Fruit fly (Drosophila melanogaster) whole organism, embryonic: ENCODE data around the gene hydra.

Experiments
- Aef1 ChIP-seq: fragments of 200-800 bp; sonication (Bioruptor generic); IDR thresholded peaks from 3 replicates; pipeline ENCODE4 v1.3.6; 2022; ENCODE audit warnings: missing biosample characterization, missing genetic modification characterization
- CG10209 ChIP-seq: fragments of 200-800 bp; sonication (Bioruptor generic); optimal IDR thresholded peaks from 3 replicates; lab custom pipeline; 2017; ENCODE audit warnings: missing biosample characterization, mild to moderate bottlenecking, missing genetic modification characterization, missing genetic modification reagents
- CG10274 ChIP-seq: fragments of 200-800 bp; sonication (Bioruptor generic); optimal IDR thresholded peaks from 3 replicates; lab custom pipeline; 2017; ENCODE audit warnings: missing biosample characterization, mild to moderate bottlenecking, missing genetic modification characterization
- CG10979 ChIP-seq: fragments of 200-800 bp; sonication (Bioruptor generic); optimal IDR thresholded peaks from 2 replicates; lab custom pipeline; 2018; ENCODE audit warnings: missing biosample characterization, mild to moderate bottlenecking, missing genetic modification characterization, moderate library complexity
- CG12236 ChIP-seq: fragments of 200-800 bp; sonication (Bioruptor generic); optimal IDR thresholded peaks from 2 replicates; lab custom pipeline; 2016; ENCODE audit warnings: missing biosample characterization, missing genetic modification characterization
- CG13296 ChIP-seq: fragments of 200-800 bp; sonication (Bioruptor generic); optimal IDR thresholded peaks from 3 replicates; lab custom pipeline; 2018; ENCODE audit warnings: missing biosample characterization, mild to moderate bottlenecking, missing genetic modification characterization
- CG13775 ChIP-seq: fragments of 200-800 bp; sonication (Bioruptor generic); optimal IDR thresholded peaks from 3 replicates; lab custom pipeline; 2017; ENCODE audit warnings: missing biosample characterization, mild to moderate bottlenecking, missing genetic modification characterization
- CG14441 ChIP-seq: fragments of 200-800 bp; sonication (Bioruptor generic); IDR thresholded peaks from 2 replicates; pipeline ENCODE4 v1.3.6; 2022; ENCODE audit warnings: missing biosample characterization, missing genetic modification characterization
- CG15011 ChIP-seq: fragments of 200-800 bp; sonication (Bioruptor generic); optimal IDR thresholded peaks from 3 replicates; lab custom pipeline; 2018; ENCODE audit warnings: missing biosample characterization, mild to moderate bottlenecking, missing genetic modification characterization
- CG15514 ChIP-seq: fragments of 200-800 bp; sonication (Bioruptor generic); optimal IDR thresholded peaks from 3 replicates; lab custom pipeline; 2017; ENCODE audit warnings: missing biosample characterization, missing genetic modification characterization, mild to moderate bottlenecking, moderate library complexity, missing genetic modification reagents
- CG16815 ChIP-seq: fragments of 200-800 bp; sonication (Bioruptor generic); optimal IDR thresholded peaks from 3 replicates; lab custom pipeline; 2017; ENCODE audit warnings: missing biosample characterization, mild to moderate bottlenecking, missing genetic modification characterization
- CG1792 ChIP-seq: fragments of 200-800 bp; sonication (Bioruptor generic); optimal IDR thresholded peaks from 2 replicates; lab custom pipeline; 2016; ENCODE audit warnings: missing biosample characterization, missing genetic modification characterization
- CG3281 ChIP-seq: fragments of 200-800 bp; sonication (Bioruptor generic); optimal IDR thresholded peaks from 3 replicates; lab custom pipeline; 2017; ENCODE audit warnings: missing biosample characterization, mild to moderate bottlenecking, missing genetic modification characterization
- CG3847 ChIP-seq: fragments of 200-800 bp; sonication (Bioruptor generic); IDR thresholded peaks from 2 replicates; pipeline ENCODE4 v1.3.6; 2022; ENCODE audit warnings: missing biosample characterization, missing genetic modification characterization
- CG42726 ChIP-seq: fragments of 200-800 bp; sonication (Bioruptor generic); IDR thresholded peaks from 2 replicates; pipeline ENCODE4 v1.3.6; 2022; ENCODE audit warnings: missing biosample characterization, missing genetic modification characterization; ENCODE audit not compliant: partially characterized antibody
- CG4328 ChIP-seq: fragments of 200-800 bp; sonication (Bioruptor generic); optimal IDR thresholded peaks from 3 replicates; lab custom pipeline; 2017; ENCODE audit warnings: missing biosample characterization, missing genetic modification reagents, missing genetic modification characterization
- CG4820 ChIP-seq: fragments of 200-800 bp; sonication (Bioruptor generic); optimal IDR thresholded peaks from 3 replicates; lab custom pipeline; 2016; ENCODE audit warnings: missing biosample characterization, missing genetic modification characterization
- CG4854 ChIP-seq: fragments of 200-800 bp; sonication (Bioruptor generic); optimal IDR thresholded peaks from 2 replicates; lab custom pipeline; 2016; ENCODE audit warnings: missing biosample characterization, missing genetic modification characterization, inconsistent platforms
- CG5245 ChIP-seq: fragments of 200-800 bp; sonication (Bioruptor generic); optimal IDR thresholded peaks from 3 replicates; lab custom pipeline; 2016; ENCODE audit warnings: missing biosample characterization, missing genetic modification characterization
- CG6654 ChIP-seq: fragments of 200-800 bp; sonication (Bioruptor generic); optimal IDR thresholded peaks from 2 replicates; lab custom pipeline; 2017; ENCODE audit warnings: missing biosample characterization, mild to moderate bottlenecking, missing genetic modification characterization
- CG6765 ChIP-seq: fragments of 200-800 bp; sonication (Bioruptor generic); optimal IDR thresholded peaks from 3 replicates; lab custom pipeline; 2017; ENCODE audit warnings: missing biosample characterization, mild to moderate bottlenecking, missing genetic modification characterization
- CG8388 ChIP-seq: fragments of 200-800 bp; sonication (Bioruptor generic); optimal IDR thresholded peaks from 2 replicates; lab custom pipeline; 2019; ENCODE audit warnings: missing biosample characterization, mild to moderate bottlenecking, missing genetic modification characterization, moderate library complexity
- CG9817 ChIP-seq: fragments of 200-800 bp; sonication (Bioruptor generic); optimal IDR thresholded peaks from 2 replicates; lab custom pipeline; 2018; ENCODE audit warnings: missing biosample characterization, mild to moderate bottlenecking, missing genetic modification characterization, moderate library complexity
- Hsf ChIP-seq: fragments of 200-800 bp; sonication (Bioruptor generic); optimal IDR thresholded peaks from 3 replicates; lab custom pipeline; 2016; ENCODE audit warnings: missing biosample characterization, missing genetic modification characterization
- Lhr ChIP-seq: fragments of 200-800 bp; sonication (Bioruptor generic); optimal IDR thresholded peaks from 3 replicates; lab custom pipeline; 2017; ENCODE audit warnings: mild to moderate bottlenecking, missing biosample characterization, missing genetic modification reagents, missing genetic modification characterization
- Meics ChIP-seq: fragments of 200-800 bp; sonication (Bioruptor generic); optimal IDR thresholded peaks from 2 replicates; lab custom pipeline; 2017; ENCODE audit warnings: missing biosample characterization, mild to moderate bottlenecking, missing genetic modification characterization
- Myb ChIP-seq: fragments of 200-800 bp; sonication (Bioruptor generic); optimal IDR thresholded peaks from 2 replicates; lab custom pipeline; 2016; ENCODE audit warnings: missing biosample characterization, missing genetic modification characterization
- Opbp ChIP-seq: fragments of 200-800 bp; sonication (Bioruptor generic); IDR thresholded peaks from 3 replicates; pipeline ENCODE4 v1.3.6; 2022; ENCODE audit warnings: missing biosample characterization, missing genetic modification characterization; ENCODE audit not compliant: partially characterized antibody
- Rfx ChIP-seq: fragments of 200-800 bp; sonication (Bioruptor generic); IDR thresholded peaks from 2 replicates; pipeline ENCODE4 v1.3.6; 2022; ENCODE audit warnings: missing biosample characterization, missing genetic modification characterization
- Sry-δ ChIP-seq: fragments of 200-800 bp; sonication (Bioruptor generic); optimal IDR thresholded peaks from 2 replicates; lab custom pipeline; 2016; ENCODE audit warnings: missing biosample characterization, missing genetic modification characterization
- Xrp1 ChIP-seq: fragments of 200-800 bp; sonication (Bioruptor generic); IDR thresholded peaks from 2 replicates; pipeline ENCODE4 v1.3.6; 2022; ENCODE audit warnings: missing biosample characterization, missing genetic modification characterization
- az2 ChIP-seq: fragments of 200-800 bp; sonication (Bioruptor generic); optimal IDR thresholded peaks from 3 replicates; lab custom pipeline; 2016; ENCODE audit warnings: missing biosample characterization, missing genetic modification characterization
- bsh ChIP-seq, 2 experiments: fragments of 200-800 bp; sonication (Bioruptor generic); optimal IDR thresholded peaks; 2 replicates each; lab custom pipeline; 2017 to 2018; ENCODE audit warnings: mild to moderate bottlenecking in 2 of 2, missing biosample characterization in 2 of 2, missing genetic modification characterization in 2 of 2, moderate library complexity in 1 of 2
- cas ChIP-seq: fragments of 200-800 bp; sonication (Bioruptor generic); IDR thresholded peaks from 2 replicates; pipeline ENCODE4 v1.3.6; 2022; ENCODE audit warnings: missing biosample characterization, missing genetic modification characterization
- caup ChIP-seq: fragments of 200-800 bp; sonication (Bioruptor generic); optimal IDR thresholded peaks from 3 replicates; lab custom pipeline; 2017; ENCODE audit warnings: missing biosample characterization, mild to moderate bottlenecking, missing genetic modification characterization, moderate library complexity; ENCODE audit not compliant: severe bottlenecking
- chif ChIP-seq, 2 experiments: fragments of 200-800 bp; sonication (Bioruptor generic); optimal IDR thresholded peaks; 3 replicates each; lab custom pipeline; 2016; ENCODE audit warnings: missing biosample characterization in 2 of 2, missing genetic modification characterization in 2 of 2
- disco-r ChIP-seq: fragments of 200-800 bp; sonication (Bioruptor generic); optimal IDR thresholded peaks from 2 replicates; lab custom pipeline; 2016; ENCODE audit warnings: missing biosample characterization, missing genetic modification characterization
- ewg ChIP-seq: fragments of 200-800 bp; sonication (Bioruptor generic); optimal IDR thresholded peaks from 3 replicates; lab custom pipeline; 2017; ENCODE audit warnings: mild to moderate bottlenecking, missing biosample characterization, missing genetic modification reagents, missing genetic modification characterization
- h ChIP-seq: fragments of >200 bp; optimal IDR thresholded peaks from 2 replicates; lab custom pipeline; 2017
- hth ChIP-seq: fragments of >200 bp; optimal IDR thresholded peaks from 2 replicates; lab custom pipeline; 2017; ENCODE audit warnings: inconsistent platforms
- kah ChIP-seq: fragments of 200-800 bp; sonication (Bioruptor generic); optimal IDR thresholded peaks from 2 replicates; lab custom pipeline; 2018; ENCODE audit warnings: missing biosample characterization, mild to moderate bottlenecking, missing genetic modification characterization
- klu ChIP-seq: fragments of 200-800 bp; sonication (Bioruptor generic); IDR thresholded peaks from 2 replicates; pipeline ENCODE4 v1.3.6; 2022; ENCODE audit warnings: missing biosample characterization, missing genetic modification characterization
- lbe ChIP-seq: fragments of 200-800 bp; sonication (Bioruptor generic); optimal IDR thresholded peaks from 2 replicates; lab custom pipeline; 2016; ENCODE audit warnings: missing biosample characterization, mild to moderate bottlenecking, missing genetic modification characterization
- mam ChIP-seq: fragments of 200-800 bp; sonication (Bioruptor generic); optimal IDR thresholded peaks from 3 replicates; lab custom pipeline; 2016; ENCODE audit warnings: missing biosample characterization, missing genetic modification characterization
- org-1 ChIP-seq: fragments of 200-800 bp; sonication (Bioruptor generic); optimal IDR thresholded peaks from 2 replicates; lab custom pipeline; 2017; ENCODE audit warnings: missing biosample characterization, missing genetic modification characterization
- phol ChIP-seq: fragments of 200-800 bp; sonication (Bioruptor generic); optimal IDR thresholded peaks from 3 replicates; lab custom pipeline; 2018; ENCODE audit warnings: missing biosample characterization, mild to moderate bottlenecking, missing genetic modification characterization, moderate library complexity
- sisA ChIP-seq: fragments of 200-800 bp; sonication (Bioruptor generic); IDR thresholded peaks from 2 replicates; pipeline ENCODE4 v1.3.6; 2022; ENCODE audit warnings: missing biosample characterization, missing genetic modification characterization
- slp2 ChIP-seq: fragments of 200-800 bp; sonication (Bioruptor generic); optimal IDR thresholded peaks from 2 replicates; lab custom pipeline; 2016; ENCODE audit warnings: missing biosample characterization, missing genetic modification characterization
- so ChIP-seq: fragments of 200-800 bp; sonication (Bioruptor generic); IDR thresholded peaks from 3 replicates; pipeline ENCODE4 v1.3.6; 2022; ENCODE audit warnings: missing biosample characterization, missing genetic modification characterization
- zen ChIP-seq: fragments of 200-800 bp; sonication (Bioruptor generic); optimal IDR thresholded peaks from 3 replicates; lab custom pipeline; 2018; ENCODE audit warnings: missing biosample characterization, mild to moderate bottlenecking, missing genetic modification characterization, moderate library complexity
- zf30C ChIP-seq: fragments of 200-800 bp; sonication (Bioruptor generic); optimal IDR thresholded peaks from 3 replicates; lab custom pipeline; 2018; ENCODE audit warnings: missing biosample characterization, mild to moderate bottlenecking, missing genetic modification characterization

The hydra gene

DNA sequence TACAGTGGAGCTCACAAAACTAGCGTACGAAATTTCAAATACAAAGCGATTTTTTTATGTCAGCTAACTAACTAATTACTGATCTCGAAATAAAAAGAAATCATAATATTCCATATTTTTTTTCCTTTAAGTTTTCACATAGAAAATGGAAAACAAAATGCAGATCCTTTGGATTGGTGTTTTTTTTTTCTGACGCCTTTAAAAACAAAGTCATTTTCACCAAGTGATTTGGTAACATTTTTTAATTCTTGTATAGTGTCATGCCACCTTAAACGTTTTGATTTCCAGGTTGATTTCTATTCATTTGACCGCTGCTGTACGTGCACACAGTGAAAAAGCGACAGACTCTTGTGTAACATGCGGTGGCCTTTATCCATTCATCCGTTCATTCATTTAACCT is 45.7 kb downstream of the hydra start (continued):
- peak; percentile 19 for TF ChIP-seq org-1 (GFP tag; lab: Kevin White, UChicago)
- peak; percentile 39 for TF ChIP-seq sisA (GFP tag; lab: Robert Waterston, UW)
- TF ChIP-seq disco-r = no peak
- no peak for TF ChIP-seq zen (tag; lab: Kevin White, UChicago)
- TF ChIP-seq CG10274 = peak; percentile 7
- peak; percentile 41 for TF ChIP-seq CG5245 (GFP tag; lab: Kevin White, UChicago)
- 0 out of 2 replicates have a peak, but pooled peaks have one; percentile 14 for TF ChIP-seq klu (GFP tag; lab: Robert Waterston, UW)
- TF ChIP-seq CG3281 (GFP tag; lab: Kevin White, UChicago) = peak; percentile 61
- peak; percentile 24; the same call in 1 of the 3 replicates for TF ChIP-seq Aef1
- TF ChIP-seq kah (GFP tag; lab: Kevin White, UChicago) = peak; percentile 17
- TF ChIP-seq CG13296 = peak; percentile 55
- TF ChIP-seq lbe (GFP tag; lab: Kevin White, UChicago) = no peak
- TF ChIP-seq ewg (GFP tag; lab: Kevin White, UChicago) = peak; percentile 22
- TF ChIP-seq CG14441 = peak; percentile 53; the same call in 1 of the 2 replicates
- TF ChIP-seq CG4328 (GFP tag; lab: Kevin White, UChicago) = peak; percentile 5
- TF ChIP-seq CG12236 (GFP tag; lab: Kevin White, UChicago) = no peak
- peak; percentile 19 for TF ChIP-seq Myb (GFP tag; lab: Kevin White, UChicago)
- TF ChIP-seq so (GFP tag; lab: Robert Waterston, UW) = peak; percentile 39; the same call in 1 of the 3 replicates
- TF ChIP-seq az2 (GFP tag; lab: Kevin White, UChicago) = peak; percentile 28
- peak; percentile 46 for TF ChIP-seq CG13775 (GFP tag; lab: Kevin White, UChicago)
- TF ChIP-seq bsh (GFP tag; optimal IDR thresholded peaks at IDR 0.05; lab: Kevin White, UChicago) = peak in 1 of 2 experiments; percentile 30
- TF ChIP-seq CG42726 = no peak
- TF ChIP-seq CG1792 (GFP tag; lab: Kevin White, UChicago) = peak; percentile 31
- peak; percentile 33; the same call in 1 of the 2 replicates for TF ChIP-seq Rfx (GFP tag; lab: Robert Waterston, UW)
- TF ChIP-seq Sry-δ = peak; percentile 8
- peak; percentile 39; the same call in 1 of the 2 replicates for TF ChIP-seq CG3847 (GFP tag; lab: Robert Waterston, UW)
- no peak for TF ChIP-seq Opbp (GFP tag; lab: Robert Waterston, UW)
- TF ChIP-seq Hsf (GFP tag; lab: Kevin White, UChicago) = peak; percentile 35
- no peak for TF ChIP-seq CG4854 (GFP tag; lab: Kevin White, UChicago)
- peak; percentile 60 for TF ChIP-seq CG4820
- TF ChIP-seq mam (GFP tag; lab: Kevin White, UChicago) = peak; percentile 22
- peak; percentile 26 for TF ChIP-seq caup (GFP tag; lab: Kevin White, UChicago)
- TF ChIP-seq phol (tag; lab: Kevin White, UChicago) = peak; percentile 76
- TF ChIP-seq CG10209 = peak; percentile 58
- peak; percentile 51 to 57 for TF ChIP-seq chif (GFP tag; optimal IDR thresholded peaks at IDR 0.05; lab: Kevin White, UChicago)
- no peak for TF ChIP-seq hth
- no peak for TF ChIP-seq CG15514 (GFP tag; lab: Kevin White, UChicago)
- no peak for TF ChIP-seq CG16815 (GFP tag; lab: Kevin White, UChicago)
- peak; percentile 60 for TF ChIP-seq Meics (GFP tag; lab: Kevin White, UChicago)
- TF ChIP-seq Xrp1 (GFP tag; lab: Robert Waterston, UW) = no peak
- no peak for TF ChIP-seq Lhr (GFP tag; lab: Kevin White, UChicago)
- peak; percentile 27 for TF ChIP-seq CG15011 (GFP tag; lab: Kevin White, UChicago)
- peak; percentile 8 for TF ChIP-seq CG6765
- TF ChIP-seq CG6654 (GFP tag; lab: Kevin White, UChicago) = peak; percentile 9
- peak; percentile 22 for TF ChIP-seq CG9817 (tag; lab: Kevin White, UChicago)
- peak; percentile 13 for TF ChIP-seq CG8388
- no peak for TF ChIP-seq zf30C (GFP tag; lab: Kevin White, UChicago)
- TF ChIP-seq slp2 (GFP tag; lab: Kevin White, UChicago) = peak; percentile 13
- no peak for TF ChIP-seq cas (GFP tag; lab: Robert Waterston, UW)
- peak; percentile 61 for TF ChIP-seq CG10979 (tag; lab: Kevin White, UChicago)
- TF ChIP-seq h (lab: Kevin White, UChicago) = no peak
